Worm (Caenorhabditis elegans): Measurements from ENCODE around the gene ttr-32.

DNA sequence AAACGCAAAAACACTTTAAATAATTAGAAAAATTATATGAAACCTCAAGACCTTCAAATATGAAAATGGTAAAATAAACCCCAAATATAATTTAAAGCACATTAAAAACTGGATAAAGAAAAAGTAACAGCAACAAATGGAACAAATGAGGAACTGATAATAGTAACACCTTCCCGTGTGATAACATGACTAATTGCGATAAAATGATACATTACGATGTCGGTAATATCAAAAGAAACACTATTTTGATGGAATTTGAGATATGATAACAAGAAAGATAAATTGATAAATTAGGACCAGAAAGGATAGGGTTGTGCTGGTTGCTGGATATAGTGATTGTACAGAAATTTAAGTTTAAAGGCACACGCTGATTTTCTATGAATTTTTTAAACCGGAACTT, 24.2 kb upstream of the ttr-32 start:
- TF ChIP-seq him-1 (tag; optimal IDR thresholded peaks at IDR 0.05) (no peak), W03F9.2 (tag; optimal IDR thresholded peaks at IDR 0.05) (no peak), dao-5 (tag; optimal IDR thresholded peaks at IDR 0.05) (no peak)

Data from whole organism, L4/young adult.